Fruit fly (Drosophila melanogaster): ENCODE results near the gene hec.

Gene hec

DNA sequence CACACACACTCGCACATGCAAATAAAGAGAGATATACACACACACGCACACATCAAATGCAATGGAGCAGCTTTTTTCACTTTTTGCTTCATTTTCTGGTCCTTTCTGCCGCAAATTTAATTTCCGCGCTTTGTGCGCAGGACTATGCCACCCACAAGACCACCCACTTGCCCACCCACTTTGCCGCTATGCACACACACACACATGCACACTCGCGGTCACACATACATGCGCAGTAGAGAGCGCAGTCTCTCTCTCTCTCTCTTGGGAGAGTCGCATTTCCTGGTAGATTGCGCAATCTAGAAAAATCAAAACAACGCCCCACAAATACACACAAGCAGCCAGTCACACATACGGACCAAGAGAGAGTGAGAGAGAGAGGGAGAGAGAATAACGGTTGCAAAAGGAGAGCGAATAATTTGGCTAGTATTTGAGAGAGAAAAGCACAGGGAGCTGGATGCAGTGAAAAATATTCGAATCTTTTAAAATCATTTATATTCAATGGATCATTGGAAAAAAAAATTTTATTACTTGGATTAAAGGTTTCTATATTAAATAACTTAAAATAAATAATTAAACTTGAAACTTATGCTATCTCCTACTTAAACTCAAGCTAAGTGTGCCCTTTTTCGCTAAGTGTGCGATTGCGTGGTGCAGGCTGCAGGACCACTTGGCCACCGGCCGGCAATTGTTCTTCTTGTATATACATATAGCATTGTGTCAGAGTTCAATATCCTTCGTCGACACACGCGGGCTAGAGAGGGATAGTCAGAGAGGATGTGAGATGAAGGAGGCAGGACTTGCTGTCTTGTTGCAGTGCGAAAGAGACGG, 31.6 kb downstream of the hec start (continued):
- TF ChIP-seq CG14014 (GFP tag; IDR thresholded peaks at IDR 0.05) (peak; percentile 80), sna (GFP tag; IDR thresholded peaks at IDR 0.05; ENCODE audit: partially characterized antibody) (no peak), Taf1 (GFP tag; IDR thresholded peaks at IDR 0.05) (no peak; the same call in 1 of the 2 replicates), CG10321 (GFP tag; IDR thresholded peaks at IDR 0.05) (no peak; the same call in 1 of the 2 replicates), CG34376 (GFP tag; optimal IDR thresholded peaks at IDR 0.05) (no peak), CG10267 (tag; optimal IDR thresholded peaks at IDR 0.05) (peak; percentile 66), Med (GFP tag) (peak; percentile 41), CG4282 (GFP tag; optimal IDR thresholded peaks at IDR 0.05) (no peak), zfh1 (GFP tag; IDR thresholded peaks at IDR 0.05) (peak; percentile 67), CG3281 (GFP tag; optimal IDR thresholded peaks at IDR 0.05) (peak; percentile 33), fu2 (GFP tag; optimal IDR thresholded peaks at IDR 0.05) (no peak), NC2β (GFP tag; optimal IDR thresholded peaks at IDR 0.05) (no peak), ERR (GFP tag; optimal IDR thresholded peaks at IDR 0.05) (no peak), CG17186 (GFP tag; optimal IDR thresholded peaks at IDR 0.05) (no peak), CG4730 (GFP tag; IDR thresholded peaks at IDR 0.05) (peak; percentile 51; the same call in 1 of the 2 replicates), Sox102F (GFP tag; optimal IDR thresholded peaks at IDR 0.05) (peak; percentile 49), Xrp1 (GFP tag; IDR thresholded peaks at IDR 0.05) (peak; percentile 78), unpg (GFP tag; optimal IDR thresholded peaks at IDR 0.05) (peak; percentile 22), jing (GFP tag; optimal IDR thresholded peaks at IDR 0.05) (no peak), E2f1 (GFP tag; IDR thresholded peaks at IDR 0.05) (peak; percentile 86), al (GFP tag; IDR thresholded peaks at IDR 0.05) (0 out of 2 replicates have a peak, but pooled peaks have one; percentile 16), jigr1 (GFP tag; IDR thresholded peaks at IDR 0.05) (peak; percentile 60; the same call in 1 of the 3 replicates), ash1 (GFP tag; optimal IDR thresholded peaks at IDR 0.05) (no peak), Bdp1 (GFP tag; optimal IDR thresholded peaks at IDR 0.05) (no peak), dati (GFP tag; IDR thresholded peaks at IDR 0.05) (no peak), mam (GFP tag; optimal IDR thresholded peaks at IDR 0.05) (no peak), fru (optimal IDR thresholded peaks at IDR 0.05) (no peak), CG3726 (GFP tag; IDR thresholded peaks at IDR 0.05) (no peak), CG6791 (GFP tag; IDR thresholded peaks at IDR 0.05; ENCODE audit: partially characterized antibody) (no peak), twi (tag; optimal IDR thresholded peaks at IDR 0.05) (no peak), CG2129 (GFP tag; IDR thresholded peaks at IDR 0.05; ENCODE audit: partially characterized antibody) (no peak), NfI (GFP tag; optimal IDR thresholded peaks at IDR 0.05) (no peak), stc (GFP tag; IDR thresholded peaks at IDR 0.05) (peak; percentile 72; the same call in 1 of the 2 replicates), eve (GFP tag; optimal IDR thresholded peaks at IDR 0.05) (no peak), CG17359 (tag; optimal IDR thresholded peaks at IDR 0.05) (peak; percentile 53), CG4328 (GFP tag; optimal IDR thresholded peaks at IDR 0.05) (peak; percentile 18), CG6175 (GFP tag; IDR thresholded peaks at IDR 0.05) (no peak), nerfin-1 (tag; optimal IDR thresholded peaks at IDR 0.05) (peak; percentile 23), CG6765 (GFP tag; optimal IDR thresholded peaks at IDR 0.05) (no peak), br (optimal IDR thresholded peaks at IDR 0.05) (no peak), GATAe (GFP tag; conservative IDR thresholded peaks at IDR 0.05) (no peak), amos (GFP tag; IDR thresholded peaks at IDR 0.05; ENCODE audit: partially characterized antibody) (no peak), bowl (GFP tag; IDR thresholded peaks at IDR 0.05) (no peak), ewg (GFP tag; optimal IDR thresholded peaks at IDR 0.05) (peak; percentile 84), lab (GFP tag; optimal IDR thresholded peaks at IDR 0.05) (peak; percentile 74), gcm2 (GFP tag; optimal IDR thresholded peaks at IDR 0.05) (no peak), MTF-1 (GFP tag; optimal IDR thresholded peaks at IDR 0.05; ENCODE audit: borderline replicate concordance) (no peak), CG1603 (tag; optimal IDR thresholded peaks at IDR 0.05) (no peak), CG14860 (GFP tag; IDR thresholded peaks at IDR 0.05; ENCODE audit: partially characterized antibody) (no peak)

All from whole organism, embryonic.